Worm (Caenorhabditis elegans) whole organism, L4 larva: ENCODE data around the gene glb-22.

Experiments used
- D1046.2 ChIP-seq: fragments of 200-800 bp; sonication (Bioruptor generic); IDR thresholded peaks from 2 replicates; pipeline ENCODE4 v1.3.6; 2022; ENCODE audit warnings: missing genetic modification characterization, missing compliant biosample characterization
- F26F4.8 ChIP-seq: fragments of 200-800 bp; sonication (Bioruptor generic); conservative IDR thresholded peaks from 2 replicates; pipeline ENCODE4 v1.3.6; 2022; ENCODE audit warnings: missing genetic modification characterization, missing compliant biosample characterization
- F37D6.2 ChIP-seq: sonication (generic microtip); optimal IDR thresholded peaks from 2 replicates; lab custom pipeline; 2016; ENCODE audit warnings: mild to moderate bottlenecking, missing genetic modification characterization, missing compliant biosample characterization
- F44E2.7 ChIP-seq: fragments of 200-800 bp; sonication (Bioruptor generic); IDR thresholded peaks from 2 replicates; pipeline ENCODE4 v2.1.2; 2022; ENCODE audit warnings: missing genetic modification characterization, missing compliant biosample characterization
- Y75B8A.6 ChIP-seq: fragments of 200-800 bp; sonication (Bioruptor generic); IDR thresholded peaks from 2 replicates; pipeline ENCODE4 v1.3.6; 2022; ENCODE audit warnings: missing genetic modification reagents, missing genetic modification characterization, missing compliant biosample characterization
- aly-2 ChIP-seq: sonication (generic microtip); optimal IDR thresholded peaks from 2 replicates; lab custom pipeline; 2018; ENCODE audit warnings: missing biosample characterization, missing genetic modification characterization
- ama-1 ChIP-seq: fragments of 150-350 bp; optimal IDR thresholded peaks from 2 replicates; lab custom pipeline; 2014; ENCODE audit warnings: inconsistent platforms, mixed read lengths
- arid-1 ChIP-seq: fragments of 200-800 bp; sonication (Bioruptor generic); conservative IDR thresholded peaks from 2 replicates; pipeline ENCODE4 v1.3.6; 2022; ENCODE audit warnings: missing genetic modification reagents, missing genetic modification characterization, missing compliant biosample characterization
- attf-4 ChIP-seq: sonication (generic microtip); optimal IDR thresholded peaks from 3 replicates; lab custom pipeline; 2017; ENCODE audit warnings: missing biosample characterization, missing genetic modification characterization
- ceh-20 ChIP-seq: fragments of 200-800 bp; sonication (Bioruptor generic); IDR thresholded peaks from 2 replicates; pipeline ENCODE4 v1.3.6; 2022; ENCODE audit warnings: missing genetic modification reagents, missing genetic modification characterization, missing compliant biosample characterization
- ceh-28 ChIP-seq: fragments of 150-350 bp; optimal IDR thresholded peaks from 2 replicates; lab custom pipeline; 2014; ENCODE audit warnings: missing biosample characterization, missing genetic modification reagents, missing genetic modification characterization
- ceh-82 ChIP-seq: sonication (generic microtip); optimal IDR thresholded peaks from 2 replicates; lab custom pipeline; 2017; ENCODE audit warnings: missing biosample characterization, missing genetic modification characterization
- daf-16 ChIP-seq, 3 experiments: sonication (generic microtip); optimal IDR thresholded peaks; 2 replicates each; lab custom pipeline; 2016 to 2017; ENCODE audit warnings: missing genetic modification characterization in 3 of 3, missing genetic modification reagents in 3 of 3, mild to moderate bottlenecking in 2 of 3, missing compliant biosample characterization in 2 of 3, missing biosample characterization in 1 of 3, moderate library complexity in 1 of 3
- daf-19 ChIP-seq: fragments of 200-800 bp; sonication (Bioruptor generic); conservative IDR thresholded peaks from 2 replicates; pipeline ENCODE4 v1.3.6; 2022; ENCODE audit warnings: missing genetic modification characterization, missing compliant biosample characterization
- daf-8 ChIP-seq: fragments of 200-800 bp; sonication (Bioruptor generic); IDR thresholded peaks from 2 replicates; pipeline ENCODE4 v1.3.6; 2022; ENCODE audit warnings: missing genetic modification characterization, missing compliant biosample characterization
- dmd-8 ChIP-seq: fragments of 200-800 bp; sonication (Bioruptor generic); IDR thresholded peaks from 2 replicates; pipeline ENCODE4 v1.3.6; 2022; ENCODE audit warnings: missing genetic modification characterization, missing compliant biosample characterization
- dpl-1 ChIP-seq: fragments of 150-350 bp; optimal IDR thresholded peaks from 2 replicates; lab custom pipeline; 2014; ENCODE audit warnings: missing biosample characterization, missing genetic modification reagents, missing genetic modification characterization
- dve-1 ChIP-seq: sonication (generic microtip); optimal IDR thresholded peaks from 2 replicates; lab custom pipeline; 2017; ENCODE audit warnings: antibody characterized with exemption, mild to moderate bottlenecking, missing genetic modification characterization, missing compliant biosample characterization; ENCODE audit not compliant: insufficient read depth
- egl-27 ChIP-seq: sonication (generic microtip); optimal IDR thresholded peaks from 3 replicates; lab custom pipeline; 2017; ENCODE audit warnings: missing biosample characterization, missing genetic modification reagents, missing genetic modification characterization
- egl-43 ChIP-seq: fragments of 200-800 bp; sonication (Bioruptor generic); IDR thresholded peaks from 2 replicates; pipeline ENCODE4 v1.3.6; 2022; ENCODE audit warnings: missing genetic modification reagents, missing genetic modification characterization, missing compliant biosample characterization
- gei-8 ChIP-seq: fragments of 200-800 bp; sonication (Bioruptor generic); optimal IDR thresholded peaks from 2 replicates; lab custom pipeline; 2018; ENCODE audit warnings: mild to moderate bottlenecking, missing genetic modification characterization, missing compliant biosample characterization
- hlh-11 ChIP-seq: fragments of 200-800 bp; sonication (Bioruptor generic); optimal IDR thresholded peaks from 2 replicates; lab custom pipeline; 2018; ENCODE audit warnings: mild to moderate bottlenecking, missing genetic modification characterization, missing compliant biosample characterization
- hmg-1.1 ChIP-seq: fragments of 200-800 bp; sonication (Bioruptor generic); IDR thresholded peaks from 2 replicates; pipeline ENCODE4 v1.3.6; 2022; ENCODE audit warnings: missing genetic modification reagents, missing genetic modification characterization, missing compliant biosample characterization
- lim-7 ChIP-seq: fragments of 200-800 bp; sonication (Bioruptor generic); IDR thresholded peaks from 2 replicates; pipeline ENCODE4 v1.3.6; 2022; ENCODE audit warnings: missing genetic modification characterization, missing compliant biosample characterization
- lin-29 ChIP-seq: fragments of 200-800 bp; sonication (Bioruptor generic); IDR thresholded peaks from 2 replicates; pipeline ENCODE4 v1.3.6; 2022; ENCODE audit warnings: missing genetic modification reagents, missing genetic modification characterization, missing compliant biosample characterization
- lin-38 ChIP-seq: fragments of 200-800 bp; sonication (Bioruptor generic); IDR thresholded peaks from 2 replicates; pipeline ENCODE4 v1.3.6; 2022; ENCODE audit warnings: missing genetic modification reagents, missing genetic modification characterization, missing compliant biosample characterization
- lin-39 ChIP-seq: fragments of 150-350 bp; optimal IDR thresholded peaks from 2 replicates; lab custom pipeline; 2014; ENCODE audit warnings: missing biosample characterization, missing genetic modification reagents, missing genetic modification characterization
- lir-3 ChIP-seq: sonication (generic microtip); optimal IDR thresholded peaks from 2 replicates; lab custom pipeline; 2016; ENCODE audit warnings: mild to moderate bottlenecking, missing genetic modification characterization, missing compliant biosample characterization
- lsy-2 ChIP-seq, 2 experiments: fragments of 150-350 bp in 1 of 2; sonication (generic microtip) in 1 of 2; optimal IDR thresholded peaks; 2 replicates each; lab custom pipeline; 2014 to 2017; ENCODE audit warnings: missing biosample characterization in 2 of 2, missing genetic modification characterization in 2 of 2
- madf-5 ChIP-seq, 2 experiments: fragments of 200-800 bp; sonication (Bioruptor generic); IDR thresholded peaks; 2 replicates each; pipeline ENCODE4 v1.3.6; 2022; ENCODE audit warnings: missing compliant biosample characterization in 2 of 2, missing genetic modification characterization in 2 of 2
- madf-9 ChIP-seq: fragments of 200-800 bp; sonication (Bioruptor generic); conservative IDR thresholded peaks from 2 replicates; pipeline ENCODE4 v1.3.6; 2022; ENCODE audit warnings: missing genetic modification reagents, missing genetic modification characterization, missing compliant biosample characterization
- mdt-29 ChIP-seq: fragments of 200-800 bp; sonication (Bioruptor generic); IDR thresholded peaks from 2 replicates; pipeline ENCODE4 v1.3.6; 2022; ENCODE audit warnings: missing genetic modification reagents, missing genetic modification characterization, missing compliant biosample characterization
- mep-1 ChIP-seq: fragments of 150-350 bp; sonication (generic microtip); optimal IDR thresholded peaks from 3 replicates; lab custom pipeline; 2014; ENCODE audit warnings: missing biosample characterization, missing genetic modification characterization
- mes-2 ChIP-seq: sonication (generic microtip); optimal IDR thresholded peaks from 2 replicates; lab custom pipeline; 2016; ENCODE audit warnings: missing genotype, mild to moderate bottlenecking, missing genetic modification characterization, missing compliant biosample characterization; ENCODE audit not compliant: poor library complexity, severe bottlenecking
- nhr-10 ChIP-seq: fragments of 150-350 bp; optimal IDR thresholded peaks from 2 replicates; lab custom pipeline; 2014; ENCODE audit warnings: missing biosample characterization, missing genetic modification characterization
- nhr-102 ChIP-seq: sonication (generic microtip); optimal IDR thresholded peaks from 2 replicates; lab custom pipeline; 2016; ENCODE audit warnings: mild to moderate bottlenecking, missing genetic modification characterization, moderate library complexity, missing compliant biosample characterization
- nhr-28 ChIP-seq: fragments of 150-350 bp; optimal IDR thresholded peaks from 2 replicates; lab custom pipeline; 2014; ENCODE audit warnings: missing biosample characterization, missing genetic modification characterization
- nhr-41 ChIP-seq: fragments of 200-800 bp; sonication (Bioruptor generic); IDR thresholded peaks from 2 replicates; pipeline ENCODE4 v1.3.6; 2022; ENCODE audit warnings: missing genetic modification reagents, missing genetic modification characterization, missing compliant biosample characterization
- nhr-48 ChIP-seq: sonication (generic microtip); optimal IDR thresholded peaks from 2 replicates; lab custom pipeline; 2016; ENCODE audit warnings: mild to moderate bottlenecking, missing genetic modification characterization, missing compliant biosample characterization
- nhr-6 ChIP-seq: fragments of 150-350 bp; optimal IDR thresholded peaks from 2 replicates; lab custom pipeline; 2014; ENCODE audit warnings: missing biosample characterization, missing genetic modification characterization
- pha-4 ChIP-seq, 2 experiments: fragments of 150-350 bp in 1 of 2; fragments of 200-800 bp in 1 of 2; sonication (Bioruptor generic) in 1 of 2; IDR thresholded peaks in 1 of 2; optimal IDR thresholded peaks in 1 of 2; 2 replicates each; pipeline versions ENCODE4 v1.3.6 to Lab custom; 2014 to 2022; ENCODE audit warnings: missing genetic modification characterization in 2 of 2, missing genetic modification reagents in 2 of 2, missing biosample characterization in 1 of 2, missing compliant biosample characterization in 1 of 2
- sdz-12 ChIP-seq: fragments of 200-800 bp; sonication (Bioruptor generic); optimal IDR thresholded peaks from 2 replicates; lab custom pipeline; 2018; ENCODE audit warnings: mild to moderate bottlenecking, missing genetic modification characterization, missing compliant biosample characterization
- snpc-1.2 ChIP-seq: fragments of 200-800 bp; sonication (Bioruptor generic); IDR thresholded peaks from 2 replicates; pipeline ENCODE4 v1.3.6; 2022; ENCODE audit warnings: missing genetic modification reagents, missing genetic modification characterization, missing compliant biosample characterization
- snpc-4 ChIP-seq: fragments of 150-350 bp; optimal IDR thresholded peaks from 2 replicates; lab custom pipeline; 2014; ENCODE audit warnings: missing biosample characterization, missing genetic modification characterization
- tra-1 ChIP-seq: fragments of 200-800 bp; sonication (Bioruptor generic); IDR thresholded peaks from 2 replicates; pipeline ENCODE4 v1.3.6; 2022; ENCODE audit warnings: missing genetic modification reagents, missing genetic modification characterization, missing compliant biosample characterization
- unc-62 ChIP-seq, 3 experiments: fragments of 150-350 bp in 1 of 3; sonication (generic microtip); optimal IDR thresholded peaks in 2 of 3; peaks in 1 of 3; 1 replicate in 1 of 3; 2 replicates in 2 of 3; lab custom pipeline; 2014 to 2017; ENCODE audit warnings: missing biosample characterization in 3 of 3, missing genetic modification characterization in 3 of 3, missing genetic modification reagents in 3 of 3, missing genotype in 1 of 3
- vab-7 ChIP-seq: fragments of 200-800 bp; sonication (Bioruptor generic); IDR thresholded peaks from 2 replicates; pipeline ENCODE4 v1.3.6; 2022; ENCODE audit warnings: missing genetic modification reagents, missing genetic modification characterization, missing compliant biosample characterization
- zip-11 ChIP-seq: fragments of 200-800 bp; sonication (Bioruptor generic); IDR thresholded peaks from 2 replicates; pipeline ENCODE4 v1.3.6; 2022; ENCODE audit warnings: missing genetic modification characterization, missing compliant biosample characterization
- ztf-11 ChIP-seq: fragments of 150-350 bp; optimal IDR thresholded peaks from 2 replicates; lab custom pipeline; 2014; ENCODE audit warnings: missing biosample characterization, missing genetic modification characterization
- ztf-7 ChIP-seq: fragments of 150-350 bp; optimal IDR thresholded peaks from 2 replicates; lab custom pipeline; 2014; ENCODE audit warnings: missing biosample characterization, missing genetic modification characterization

glb-22 gene

DNA sequence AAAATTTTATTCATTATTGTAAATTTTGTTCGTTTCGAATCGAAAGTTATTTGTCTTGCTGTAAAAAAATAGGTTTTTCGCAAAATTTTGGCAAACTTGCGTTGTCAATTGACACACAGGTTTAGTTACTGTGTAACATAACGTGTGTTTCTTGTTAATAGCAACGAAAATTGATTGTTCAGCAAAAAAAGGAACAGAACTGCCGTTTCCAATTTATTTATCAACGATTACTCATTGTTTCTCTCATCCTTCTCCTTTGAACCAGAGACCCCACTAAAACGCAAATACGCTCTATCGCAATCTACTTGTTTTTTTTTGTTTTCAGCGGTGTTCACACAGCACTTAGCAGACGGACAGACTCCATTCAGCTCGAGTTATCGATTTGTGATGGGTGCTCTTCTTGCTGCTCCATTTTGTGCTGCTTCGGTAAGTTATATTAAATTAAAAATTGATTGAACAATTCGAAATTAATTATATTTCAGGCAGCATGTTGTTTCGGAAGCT, 2.3 kb upstream of the glb-22 start, which contains the start of gene R11H6.2 (continued):
- TF ChIP-seq lin-38 = peak; percentile 78
- peak; percentile 33 for TF ChIP-seq mep-1 (tag; lab: Kevin White, UChicago)
- no peak for TF ChIP-seq ceh-20 (GFP tag; lab: Robert Waterston, UW)
- TF ChIP-seq D1046.2 (GFP tag; lab: Robert Waterston, UW) = no peak
- no peak for TF ChIP-seq egl-27 (tag; lab: Kevin White, UChicago)
- TF ChIP-seq nhr-6 = peak; percentile 75
- no peak for TF ChIP-seq lin-39
- no peak for TF ChIP-seq lir-3
- no peak for TF ChIP-seq madf-5 (GFP tag; IDR thresholded peaks at IDR 0.05; lab: Robert Waterston, UW)
- no peak for TF ChIP-seq vab-7 (GFP tag; lab: Robert Waterston, UW)
- TF ChIP-seq ztf-7 (tag; lab: Kevin White, UChicago) = no peak
- TF ChIP-seq arid-1 (GFP tag; lab: Robert Waterston, UW) = no peak
- TF ChIP-seq zip-11 (GFP tag; lab: Robert Waterston, UW) = no peak
- TF ChIP-seq nhr-10 (tag; lab: Kevin White, UChicago) = no peak
- TF ChIP-seq F26F4.8 (GFP tag; lab: Robert Waterston, UW) = no peak
- TF ChIP-seq unc-62 (GFP tag; optimal IDR thresholded peaks at IDR 0.05 in 1 of 2; lab: Kevin White, UChicago) = peak in 1 of 2 experiments; percentile 99
- TF ChIP-seq unc-62 (tag; optimal IDR thresholded peaks at IDR 0.05; lab: Kevin White, UChicago) = no peak
- TF ChIP-seq pha-4 (GFP tag; IDR thresholded peaks at IDR 0.05; lab: Robert Waterston, UW) = no peak
- TF ChIP-seq pha-4 (tag; optimal IDR thresholded peaks at IDR 0.05; lab: Kevin White, UChicago) = peak; percentile 22
- no peak for TF ChIP-seq attf-4 (tag; lab: Kevin White, UChicago)
- TF ChIP-seq dpl-1 (GFP tag; lab: Kevin White, UChicago) = peak; percentile 24
- TF ChIP-seq daf-16 (GFP tag; optimal IDR thresholded peaks at IDR 0.05; lab: Kevin White, UChicago) = no peak
- no peak for TF ChIP-seq daf-16 (tag; optimal IDR thresholded peaks at IDR 0.05; lab: Kevin White, UChicago)
- no peak for TF ChIP-seq mdt-29 (GFP tag; lab: Robert Waterston, UW)
- no peak for TF ChIP-seq F37D6.2
- TF ChIP-seq snpc-4 (tag; lab: Kevin White, UChicago) = no peak
- peak; percentile 21 for TF ChIP-seq dve-1 (tag; lab: Kevin White, UChicago)
- TF ChIP-seq ceh-82 (tag; lab: Kevin White, UChicago) = no peak
- peak; percentile 54; the same call in 1 of the 2 replicates for TF ChIP-seq hmg-1.1 (GFP tag; lab: Robert Waterston, UW)
- no peak for TF ChIP-seq aly-2 (tag; lab: Kevin White, UChicago)
- TF ChIP-seq nhr-48 (tag; lab: Kevin White, UChicago) = no peak
- TF ChIP-seq Y75B8A.6 (GFP tag; lab: Robert Waterston, UW) = no peak
- no peak for TF ChIP-seq ztf-11 (tag; lab: Kevin White, UChicago)
- peak; percentile 71 for TF ChIP-seq mes-2 (tag; lab: Kevin White, UChicago)
- no peak for TF ChIP-seq ama-1 (lab: Kevin White, UChicago)
- no peak for TF ChIP-seq daf-19 (GFP tag; lab: Robert Waterston, UW)
- no peak for TF ChIP-seq snpc-1.2 (GFP tag; lab: Robert Waterston, UW)
- no peak for TF ChIP-seq daf-8
- peak; percentile 48 for TF ChIP-seq nhr-28 (tag; lab: Kevin White, UChicago)
- no peak for TF ChIP-seq lin-29 (GFP tag; lab: Robert Waterston, UW)
- no peak for TF ChIP-seq F44E2.7 (GFP tag; lab: Robert Waterston, UW)
- TF ChIP-seq ceh-28 = peak; percentile 29
- peak in 1 of 2 experiments; percentile 57 for TF ChIP-seq lsy-2 (tag; optimal IDR thresholded peaks at IDR 0.05; lab: Kevin White, UChicago)
- TF ChIP-seq tra-1 = no peak
- no peak for TF ChIP-seq gei-8
- no peak for TF ChIP-seq lim-7
- TF ChIP-seq hlh-11 (tag; lab: Kevin White, UChicago) = peak; percentile 52
- no peak for TF ChIP-seq egl-43
- no peak for TF ChIP-seq dmd-8 (GFP tag; lab: Robert Waterston, UW)
- no peak for TF ChIP-seq nhr-102 (tag; lab: Kevin White, UChicago)
- TF ChIP-seq madf-9 (GFP tag; lab: Robert Waterston, UW) = no peak
- TF ChIP-seq nhr-41 (GFP tag; lab: Robert Waterston, UW) = no peak
- no peak for TF ChIP-seq sdz-12 (GFP tag; lab: Kevin White, UChicago)
